Worm (Caenorhabditis elegans): ENCODE measurements around the gene crn-7.

Gene crn-7

DNA sequence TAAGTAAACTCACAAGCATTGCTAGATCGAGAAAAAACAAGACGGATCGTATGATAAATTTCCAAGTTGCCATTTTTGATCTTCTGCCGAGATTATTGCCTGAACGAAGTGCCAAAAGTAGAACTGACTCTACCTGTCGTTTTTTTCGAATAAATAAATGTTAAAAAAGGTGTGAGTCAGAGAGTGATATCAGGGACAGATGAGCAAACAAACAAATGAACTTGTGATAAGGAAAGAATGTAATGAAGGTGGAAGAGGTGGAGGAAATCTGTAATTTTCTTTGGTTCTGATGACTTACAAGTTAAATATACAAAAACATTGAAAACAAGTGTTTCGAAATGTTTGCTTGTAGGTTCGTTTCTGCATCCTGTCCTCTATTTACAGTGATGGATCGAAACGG lies 29.0 kb upstream of the crn-7 start, which contains the start of gene tsp-1:
Gene tsp-1, minus strand, starts transcription at position 99 of the 400 bp plus-strand sequence.
- no peak for TF ChIP-seq ztf-23 (GFP tag; IDR thresholded peaks at IDR 0.05)
- TF ChIP-seq T22C8.4 (GFP tag; IDR thresholded peaks at IDR 0.05) = no peak
- TF ChIP-seq tab-1 (GFP tag; IDR thresholded peaks at IDR 0.05) = no peak
- no peak for TF ChIP-seq ztf-29 (GFP tag; IDR thresholded peaks at IDR 0.05)
- no peak for TF ChIP-seq cog-1 (tag; optimal IDR thresholded peaks at IDR 0.05)
- no peak for TF ChIP-seq flt-1 (GFP tag; IDR thresholded peaks at IDR 0.05)
- no peak for TF ChIP-seq med-1 (GFP tag; optimal IDR thresholded peaks at IDR 0.05; ENCODE audit: insufficient read depth)
- TF ChIP-seq ref-1 (GFP tag; conservative IDR thresholded peaks at IDR 0.05) = no peak
- TF ChIP-seq klf-2 (GFP tag; conservative IDR thresholded peaks at IDR 0.05) = no peak

DNA sequence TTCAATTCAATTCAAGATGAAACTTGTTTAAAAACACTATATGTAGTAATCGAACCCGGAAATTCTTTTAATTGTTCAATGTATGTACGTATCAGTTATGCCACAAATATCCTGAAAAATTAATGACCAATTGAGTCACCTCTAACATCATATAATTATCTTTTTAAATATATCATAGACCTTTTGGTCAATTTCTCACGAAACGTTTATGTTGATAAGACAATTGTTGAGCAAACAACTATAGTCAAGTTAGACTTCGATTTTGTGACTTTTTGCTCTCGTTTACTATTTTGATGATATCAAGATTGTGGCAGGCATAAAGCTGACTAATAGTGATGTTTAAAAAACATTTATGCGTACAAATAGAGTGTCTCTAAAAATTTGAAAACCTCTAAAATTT lies 28.1 kb upstream of the crn-7 start:
- TF ChIP-seq klf-2 (GFP tag; conservative IDR thresholded peaks at IDR 0.05) = no peak

DNA sequence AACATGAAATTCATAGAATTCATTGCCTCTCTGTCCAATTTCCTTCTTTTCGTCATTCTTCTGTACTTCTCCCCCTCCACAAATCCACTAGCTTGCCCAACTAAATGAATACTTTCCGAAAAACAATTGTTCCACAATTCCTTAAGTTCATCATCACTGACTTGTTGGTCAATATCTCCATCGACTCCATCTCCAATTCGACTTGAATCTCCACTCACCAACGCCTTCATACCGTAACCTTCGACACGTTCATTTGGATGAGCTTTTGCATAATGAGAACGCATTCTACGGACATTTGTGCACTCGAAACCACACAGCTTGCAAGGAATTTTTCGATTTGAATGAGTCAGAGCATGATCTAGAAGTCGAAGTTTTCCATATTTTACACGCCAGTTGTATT lies 27.4 kb upstream of the crn-7 start:
- TF ChIP-seq ztf-23 (GFP tag; IDR thresholded peaks at IDR 0.05) = no peak
- no peak for TF ChIP-seq klf-2 (GFP tag; conservative IDR thresholded peaks at IDR 0.05)
- no peak for TF ChIP-seq cog-1 (tag; optimal IDR thresholded peaks at IDR 0.05)
- TF ChIP-seq ztf-29 (GFP tag; IDR thresholded peaks at IDR 0.05) = no peak
- no peak for TF ChIP-seq tab-1 (GFP tag; IDR thresholded peaks at IDR 0.05)
- TF ChIP-seq ref-1 (GFP tag; conservative IDR thresholded peaks at IDR 0.05) = no peak
- no peak for TF ChIP-seq med-1 (GFP tag; optimal IDR thresholded peaks at IDR 0.05; ENCODE audit: insufficient read depth)
- no peak for TF ChIP-seq flt-1 (GFP tag; IDR thresholded peaks at IDR 0.05)
- no peak for TF ChIP-seq T22C8.4 (GFP tag; IDR thresholded peaks at IDR 0.05)

DNA sequence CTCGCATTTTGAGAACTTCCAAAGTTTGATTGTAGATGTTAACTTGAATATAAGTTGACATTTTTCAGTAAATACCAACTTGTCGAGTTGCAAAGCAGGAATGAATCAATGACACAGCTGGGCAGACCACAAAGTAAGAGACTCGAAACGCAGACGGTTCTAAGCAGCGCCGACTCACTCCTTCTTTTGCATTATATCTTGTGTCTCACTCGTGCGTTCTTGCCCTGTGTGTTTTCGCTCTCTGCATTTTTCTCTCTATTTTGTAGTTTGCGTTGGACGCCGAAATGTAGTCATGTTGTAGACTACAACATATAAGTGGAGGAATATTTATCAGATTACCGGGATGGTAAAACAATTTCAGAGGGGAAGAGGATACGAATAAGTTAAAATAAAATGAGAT lies 25.5 kb upstream of the crn-7 start, which contains the start of gene C02F5.12:
Gene C02F5.12, minus strand, starts transcription at position 221 of the 400 bp plus-strand sequence.
- TF ChIP-seq ztf-23 (GFP tag; IDR thresholded peaks at IDR 0.05) (no peak), tab-1 (GFP tag; IDR thresholded peaks at IDR 0.05) (no peak), klf-2 (GFP tag; conservative IDR thresholded peaks at IDR 0.05) (no peak), med-1 (GFP tag; optimal IDR thresholded peaks at IDR 0.05; ENCODE audit: insufficient read depth) (no peak), flt-1 (GFP tag; IDR thresholded peaks at IDR 0.05) (no peak), cog-1 (tag; optimal IDR thresholded peaks at IDR 0.05) (no peak), T22C8.4 (GFP tag; IDR thresholded peaks at IDR 0.05) (no peak), ref-1 (GFP tag; conservative IDR thresholded peaks at IDR 0.05) (no peak), ztf-29 (GFP tag; IDR thresholded peaks at IDR 0.05) (no peak)

DNA sequence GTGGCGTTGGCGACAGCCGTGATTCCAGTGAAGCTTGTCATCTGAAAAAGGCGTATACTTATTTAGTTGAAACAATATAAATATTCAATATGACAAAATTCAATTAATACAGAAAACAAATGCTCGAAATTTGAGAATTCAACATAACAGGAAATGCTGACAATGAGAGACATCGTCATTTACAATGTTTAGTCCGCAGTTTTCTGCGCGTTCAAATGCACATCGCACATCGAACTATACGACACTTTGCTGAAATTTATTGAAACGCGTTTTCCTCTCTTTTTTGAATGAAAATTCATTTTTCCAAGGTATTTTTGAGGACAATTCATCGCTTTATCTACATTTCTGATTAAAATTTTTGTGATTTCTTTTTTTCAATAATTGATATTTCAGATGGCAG lies 24.3 kb upstream of the crn-7 start, which contains the start of the genes pbs-6 and cids-1:
Gene pbs-6, minus strand, starts transcription at position 41 of the 400 bp plus-strand sequence.
Gene cids-1, plus strand, starts transcription at position 394 of the 400 bp plus-strand sequence.
- no peak for TF ChIP-seq ztf-29 (GFP tag; IDR thresholded peaks at IDR 0.05)
- no peak for TF ChIP-seq ztf-23 (GFP tag; IDR thresholded peaks at IDR 0.05)
- TF ChIP-seq flt-1 (GFP tag; IDR thresholded peaks at IDR 0.05) = no peak
- no peak for TF ChIP-seq tab-1 (GFP tag; IDR thresholded peaks at IDR 0.05)
- TF ChIP-seq med-1 (GFP tag; optimal IDR thresholded peaks at IDR 0.05; ENCODE audit: insufficient read depth) = no peak
- TF ChIP-seq cog-1 (tag; optimal IDR thresholded peaks at IDR 0.05) = no peak
- no peak for TF ChIP-seq T22C8.4 (GFP tag; IDR thresholded peaks at IDR 0.05)

DNA sequence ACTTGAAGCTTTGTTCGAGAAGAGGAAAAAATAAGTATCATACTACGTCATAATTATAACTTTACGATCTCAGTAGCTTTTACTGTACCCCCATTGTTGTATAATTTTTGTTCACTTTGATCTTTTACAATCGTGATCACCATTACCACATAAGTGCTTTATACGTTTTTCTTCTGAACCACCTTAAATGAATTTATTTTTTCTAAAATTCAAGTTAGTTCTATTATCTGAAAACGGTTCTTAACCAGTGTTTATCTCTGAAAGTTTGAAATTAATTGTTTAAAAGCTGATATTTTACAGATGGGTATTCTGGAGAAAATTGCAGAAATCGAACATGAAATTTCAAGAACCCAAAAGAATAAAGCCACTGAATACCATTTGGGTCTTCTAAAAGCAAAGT lies 22.7 kb upstream of the crn-7 start, which contains the start of gene C02F5.3:
Gene C02F5.3, plus strand, starts transcription at position 301 of the 400 bp plus-strand sequence.
- TF ChIP-seq klf-2 (GFP tag; conservative IDR thresholded peaks at IDR 0.05) (no peak), med-1 (GFP tag; optimal IDR thresholded peaks at IDR 0.05; ENCODE audit: insufficient read depth) (no peak), ztf-29 (GFP tag; IDR thresholded peaks at IDR 0.05) (no peak), cog-1 (tag; optimal IDR thresholded peaks at IDR 0.05) (no peak), tab-1 (GFP tag; IDR thresholded peaks at IDR 0.05) (no peak), T22C8.4 (GFP tag; IDR thresholded peaks at IDR 0.05) (no peak), ztf-23 (GFP tag; IDR thresholded peaks at IDR 0.05) (no peak), flt-1 (GFP tag; IDR thresholded peaks at IDR 0.05) (no peak), ref-1 (GFP tag; conservative IDR thresholded peaks at IDR 0.05) (no peak)

DNA sequence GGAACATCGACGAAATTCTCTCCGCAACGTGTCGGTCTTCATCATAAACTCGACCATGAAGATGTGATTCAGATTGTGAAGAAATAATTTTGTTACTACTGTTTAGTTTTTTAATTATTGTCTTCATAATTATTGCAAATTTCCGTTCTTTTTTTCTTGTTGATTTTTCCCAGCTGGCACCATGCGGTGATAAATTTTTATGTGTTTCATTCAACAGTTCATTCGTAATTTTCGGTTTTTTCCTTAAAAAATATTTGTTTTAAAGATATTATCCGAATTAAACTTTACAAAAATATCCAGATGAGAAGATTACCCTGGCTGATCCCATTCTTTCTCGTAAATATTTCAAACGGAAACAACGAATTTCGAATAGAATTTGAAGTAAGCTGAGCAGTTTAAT lies 21.3 kb upstream of the crn-7 start, which contains the start of gene C02F5.13:
Gene C02F5.13, plus strand, starts transcription at position 301 of the 400 bp plus-strand sequence.
- TF ChIP-seq med-1 (GFP tag; optimal IDR thresholded peaks at IDR 0.05; ENCODE audit: insufficient read depth) (no peak), ztf-23 (GFP tag; IDR thresholded peaks at IDR 0.05) (no peak), ztf-29 (GFP tag; IDR thresholded peaks at IDR 0.05) (no peak), klf-2 (GFP tag; conservative IDR thresholded peaks at IDR 0.05) (no peak)

DNA sequence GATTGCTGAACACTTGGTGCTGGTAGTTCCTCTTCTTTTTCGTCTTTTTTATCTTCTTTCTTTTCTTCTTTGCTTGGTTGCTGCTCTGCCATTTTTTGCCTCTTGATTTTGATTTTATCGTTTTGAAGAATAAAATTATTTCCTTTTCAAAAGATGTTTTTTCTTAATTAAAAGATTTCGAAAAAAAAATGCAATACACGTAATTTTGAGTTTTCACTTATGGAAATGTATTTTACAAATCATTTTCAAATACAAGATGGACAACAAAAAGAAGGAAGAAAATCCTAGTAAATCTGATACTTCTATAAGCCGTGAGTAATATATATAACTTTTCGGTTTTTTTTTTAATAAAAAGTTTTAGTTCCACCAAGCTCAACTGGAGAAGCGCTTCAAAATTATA lies 18.9 kb upstream of the crn-7 start, which contains the start of the genes C02F5.10 and C02F5.2:
Gene C02F5.10, minus strand, starts transcription at position 101 of the 400 bp plus-strand sequence.
Gene C02F5.2, plus strand, starts transcription at position 239 of the 400 bp plus-strand sequence.
- TF ChIP-seq T22C8.4 (GFP tag; IDR thresholded peaks at IDR 0.05) (no peak), med-1 (GFP tag; optimal IDR thresholded peaks at IDR 0.05; ENCODE audit: insufficient read depth) (no peak), cog-1 (tag; optimal IDR thresholded peaks at IDR 0.05) (no peak), klf-2 (GFP tag; conservative IDR thresholded peaks at IDR 0.05) (no peak), tab-1 (GFP tag; IDR thresholded peaks at IDR 0.05) (no peak), ref-1 (GFP tag; conservative IDR thresholded peaks at IDR 0.05) (no peak), ztf-23 (GFP tag; IDR thresholded peaks at IDR 0.05) (no peak), flt-1 (GFP tag; IDR thresholded peaks at IDR 0.05) (no peak), ztf-29 (GFP tag; IDR thresholded peaks at IDR 0.05) (no peak)

DNA sequence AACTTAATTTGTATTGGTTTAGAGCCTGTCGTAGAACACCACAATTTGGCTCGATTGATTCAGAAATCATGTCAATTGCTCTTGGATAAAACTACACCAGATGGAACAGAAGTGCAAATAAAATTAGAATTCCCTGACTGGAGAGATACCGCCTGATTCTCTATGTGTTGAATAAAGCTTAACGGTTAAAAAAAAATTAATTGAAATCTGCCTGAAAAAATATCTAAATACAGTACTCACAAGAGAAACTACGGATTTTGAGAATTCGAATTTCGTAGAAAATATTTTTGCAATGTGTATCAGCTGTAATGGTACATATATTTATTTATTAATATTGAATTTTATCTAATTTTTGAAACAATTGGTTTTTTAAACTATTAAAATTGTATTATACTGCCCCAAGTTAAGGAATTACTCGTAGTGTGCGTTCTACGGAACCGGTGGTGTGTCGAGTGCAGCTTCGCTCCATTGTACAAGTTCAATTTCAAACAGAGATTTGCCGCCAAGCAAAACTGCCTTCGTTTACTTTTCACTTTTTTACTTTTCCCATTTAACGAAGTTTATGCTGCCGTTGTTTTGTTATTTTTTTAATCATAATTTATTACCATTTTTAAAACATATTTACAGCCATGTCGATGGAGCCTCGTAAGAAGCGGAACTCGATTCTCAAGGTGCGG lies 18.2 kb upstream of the crn-7 start, which contains the start of gene knl-1:
Gene knl-1, plus strand, starts transcription at position 626 of the 677 bp plus-strand sequence.
- TF ChIP-seq flt-1 (GFP tag; IDR thresholded peaks at IDR 0.05) (0 out of 2 replicates have a peak, but pooled peaks have one; percentile 33), cog-1 (tag; optimal IDR thresholded peaks at IDR 0.05) (no peak), ztf-23 (GFP tag; IDR thresholded peaks at IDR 0.05) (peak; percentile 73)

DNA sequence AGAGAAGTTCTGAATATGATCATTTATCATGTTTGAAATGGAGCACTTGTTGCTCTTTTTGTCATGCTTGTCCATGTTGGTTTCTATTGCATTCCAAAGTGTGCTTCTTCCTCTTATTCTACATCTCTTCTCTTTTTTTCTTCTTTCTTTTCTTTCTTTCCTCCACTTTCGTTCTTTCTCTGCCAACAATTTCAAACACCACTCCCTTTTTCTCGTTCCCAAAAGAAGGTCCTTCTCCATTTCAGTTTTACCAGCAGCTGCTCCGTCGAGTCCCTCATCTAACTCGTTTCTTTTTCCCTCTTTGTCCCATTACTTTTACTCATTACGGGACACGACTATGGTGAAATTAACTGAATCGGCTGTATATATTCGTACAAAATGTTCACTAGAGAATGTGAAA lies 13.4 kb upstream of the crn-7 start, which contains the start of gene F09G8.5:
Gene F09G8.5, plus strand, starts transcription at position 38 of the 400 bp plus-strand sequence.
- TF ChIP-seq flt-1 (GFP tag; IDR thresholded peaks at IDR 0.05) = no peak
- no peak for TF ChIP-seq ztf-23 (GFP tag; IDR thresholded peaks at IDR 0.05)
- no peak for TF ChIP-seq med-1 (GFP tag; optimal IDR thresholded peaks at IDR 0.05; ENCODE audit: insufficient read depth)
- no peak for TF ChIP-seq ztf-29 (GFP tag; IDR thresholded peaks at IDR 0.05)

Measured in whole organism, midembryonic.